Worm (Caenorhabditis elegans): ENCODE measurements around the gene hrpk-2.

ce11 chrIII:7948802-7949201, 38.1 kb upstream of the hrpk-2 start, which contains the start of gene col-90:
- TF ChIP-seq him-1 (tag; optimal IDR thresholded peaks at IDR 0.05) (no peak), dao-5 (tag; optimal IDR thresholded peaks at IDR 0.05) (no peak), W03F9.2 (tag; optimal IDR thresholded peaks at IDR 0.05) (no peak)

Data from whole organism, L4/young adult.